Worm (Caenorhabditis elegans) whole organism, early embryonic: ENCODE results near the gene nhr-271.

Source experiments
- B0310.2 ChIP-seq: sonication (generic microtip); optimal IDR thresholded peaks from 2 replicates; lab custom pipeline; 2016; ENCODE audit warnings: mild to moderate bottlenecking, missing genetic modification characterization, missing compliant biosample characterization
- F13C5.2 ChIP-seq: sonication (generic microtip); optimal IDR thresholded peaks from 2 replicates; lab custom pipeline; 2017; ENCODE audit warnings: mild to moderate bottlenecking, missing genetic modification characterization, inconsistent platforms, missing compliant biosample characterization
- aly-1 ChIP-seq: sonication (generic microtip); optimal IDR thresholded peaks from 2 replicates; lab custom pipeline; 2016; ENCODE audit warnings: missing genetic modification characterization, missing compliant biosample characterization
- ama-1 ChIP-seq: fragments of 150-350 bp; optimal IDR thresholded peaks from 2 replicates; lab custom pipeline; 2014
- ceh-36 ChIP-seq: sonication (generic microtip); optimal IDR thresholded peaks from 2 replicates; lab custom pipeline; 2016; ENCODE audit warnings: missing genetic modification characterization, inconsistent platforms, missing compliant biosample characterization
- hmbx-1 ChIP-seq: sonication (generic microtip); optimal IDR thresholded peaks from 2 replicates; lab custom pipeline; 2016; ENCODE audit warnings: mild to moderate bottlenecking, missing genetic modification characterization, missing compliant biosample characterization
- pes-1 ChIP-seq: fragments of 200-800 bp; sonication (Bioruptor generic); IDR thresholded peaks from 2 replicates; pipeline ENCODE4 v1.3.6; 2022; ENCODE audit warnings: missing genetic modification reagents, missing genetic modification characterization, missing compliant biosample characterization
- scrt-1 ChIP-seq: fragments of 200-800 bp; sonication (Bioruptor generic); IDR thresholded peaks from 2 replicates; pipeline ENCODE4 v1.3.6; 2022; ENCODE audit warnings: missing genetic modification characterization, missing compliant biosample characterization
- sea-1 ChIP-seq: fragments of 200-800 bp; sonication (Bioruptor generic); conservative IDR thresholded peaks from 2 replicates; pipeline ENCODE4 v1.3.6; 2022; ENCODE audit warnings: missing genetic modification characterization, missing compliant biosample characterization
- tbx-37 ChIP-seq: fragments of 200-800 bp; sonication (Bioruptor generic); conservative IDR thresholded peaks from 2 replicates; pipeline ENCODE4 v1.3.6; 2022; ENCODE audit warnings: missing genetic modification reagents, missing genetic modification characterization, missing compliant biosample characterization
- tra-4 ChIP-seq: sonication (generic microtip); optimal IDR thresholded peaks from 2 replicates; lab custom pipeline; 2017; ENCODE audit warnings: missing genetic modification characterization, missing compliant biosample characterization

DNA sequence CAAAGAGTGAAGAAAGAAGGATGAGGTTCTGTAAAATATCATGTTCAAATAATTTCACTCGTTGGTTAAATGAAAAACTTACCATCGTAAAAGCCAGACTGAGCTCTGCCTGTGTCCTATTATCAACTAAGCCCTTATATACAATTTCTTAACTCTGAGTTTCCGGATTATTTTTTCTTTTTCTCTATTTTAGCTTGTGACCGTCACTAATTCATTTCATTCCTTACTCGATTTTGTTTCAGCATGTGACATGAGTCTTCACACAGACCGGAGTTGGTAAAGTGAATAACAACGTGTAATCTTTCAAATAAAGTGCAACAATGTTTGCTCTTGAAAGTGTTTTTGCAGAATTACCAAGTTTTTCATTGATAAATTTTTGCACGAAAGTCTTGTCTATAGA, 46.3 kb downstream of the nhr-271 start, which contains the start of gene cpr-2:
- no peak for TF ChIP-seq ama-1 (lab: Kevin White, UChicago)
- TF ChIP-seq aly-1 = no peak
- no peak for TF ChIP-seq hmbx-1 (tag; lab: Kevin White, UChicago)
- no peak for TF ChIP-seq scrt-1 (GFP tag; lab: Robert Waterston, UW)
- TF ChIP-seq pes-1 = no peak
- no peak for TF ChIP-seq F13C5.2 (tag; lab: Kevin White, UChicago)
- no peak for TF ChIP-seq tbx-37 (GFP tag; lab: Robert Waterston, UW)
- no peak for TF ChIP-seq ceh-36 (tag; lab: Kevin White, UChicago)
- no peak for TF ChIP-seq tra-4
- no peak for TF ChIP-seq B0310.2 (tag; lab: Kevin White, UChicago)
- no peak for TF ChIP-seq sea-1 (GFP tag; lab: Robert Waterston, UW)
